Fruit fly (Drosophila melanogaster): Measurements from ENCODE around the gene CG42324.

dm6 chr3L:3431061-3431648 lies 41.1 kb upstream of the CG42324 start:
- TF ChIP-seq psq (optimal IDR thresholded peaks at IDR 0.05) (no peak), pan (optimal IDR thresholded peaks at IDR 0.05) (no peak), EcR (GFP tag; optimal IDR thresholded peaks at IDR 0.05) (no peak), usp (GFP tag; optimal IDR thresholded peaks at IDR 0.05) (no peak), CG8478 (optimal IDR thresholded peaks at IDR 0.05) (no peak), Dll (optimal IDR thresholded peaks at IDR 0.05) (no peak)
